Fruit fly (Drosophila melanogaster): Measurements from ENCODE around the gene E23.
"Not testable (repeated sequence)": the region's sequence is repeated elsewhere in the genome, so short reads cannot be mapped to it uniquely, and the experiment has no call there.

The E23 gene

DNA sequence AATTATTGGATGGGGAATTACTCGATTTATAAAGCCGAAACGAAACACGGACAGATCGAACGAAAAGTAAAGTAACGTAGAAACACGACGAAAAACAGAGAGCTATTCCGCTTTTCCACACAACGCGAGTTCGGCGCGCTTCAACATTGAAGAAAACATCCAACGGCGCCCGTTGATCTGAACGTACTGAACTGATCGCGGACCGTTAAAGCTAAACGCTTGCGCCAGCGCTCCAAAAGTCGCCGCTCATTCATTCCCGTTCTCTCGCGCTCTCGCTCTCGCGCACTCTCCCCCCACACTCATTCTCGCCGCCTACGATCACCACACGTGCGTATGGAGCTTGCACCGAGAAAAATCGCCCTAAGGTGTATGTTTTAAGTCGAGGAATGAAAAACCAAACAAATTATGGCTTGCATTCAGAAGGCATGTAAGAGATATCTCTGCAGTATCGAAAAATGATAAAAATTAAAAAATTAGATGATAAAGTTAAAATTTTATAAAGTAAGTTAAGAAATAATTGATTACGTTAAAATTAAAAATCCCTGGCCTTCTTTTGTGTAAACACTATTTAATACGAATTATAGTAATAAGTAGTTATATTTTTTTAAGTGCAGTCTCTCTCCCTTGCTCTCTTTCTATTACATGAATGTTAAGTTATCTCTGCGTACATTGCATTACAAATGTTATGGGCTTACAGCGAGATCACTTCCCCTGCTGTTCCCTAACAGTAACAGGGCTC is at the start of gene E23:
E23 (minus strand) TSS at position 188 of the 739 bp plus-strand sequence.
- TF ChIP-seq noc (tag; optimal IDR thresholded peaks at IDR 0.05): peak; percentile 97

DNA sequence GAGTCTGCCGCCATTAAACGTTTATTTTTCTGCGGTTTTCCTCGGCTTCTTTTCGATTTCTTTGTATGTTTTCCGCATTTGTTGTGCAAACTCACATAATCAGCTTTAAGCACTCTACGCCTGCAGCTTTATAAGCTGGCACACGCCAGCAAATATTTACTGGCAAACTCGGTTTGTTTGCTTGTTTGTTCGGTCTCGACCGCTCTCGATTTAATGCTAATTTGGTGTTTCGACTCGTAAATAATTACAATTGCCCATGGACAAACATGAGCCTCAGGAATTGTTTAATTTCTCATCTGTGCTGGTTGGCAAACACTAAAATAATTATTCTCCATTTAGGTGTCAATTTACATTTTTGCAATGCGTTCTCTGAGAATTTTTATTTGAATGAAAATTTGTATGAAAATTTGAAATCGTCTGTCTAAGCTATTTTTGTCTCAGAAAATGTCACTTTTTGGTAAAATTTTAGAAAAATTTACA is 43.0 kb upstream of the E23 start, which contains the start of gene CG34175:
CG34175 (plus strand) TSS at position 430 of the 480 bp plus-strand sequence.
- TF ChIP-seq noc (tag; optimal IDR thresholded peaks at IDR 0.05): no peak

DNA sequence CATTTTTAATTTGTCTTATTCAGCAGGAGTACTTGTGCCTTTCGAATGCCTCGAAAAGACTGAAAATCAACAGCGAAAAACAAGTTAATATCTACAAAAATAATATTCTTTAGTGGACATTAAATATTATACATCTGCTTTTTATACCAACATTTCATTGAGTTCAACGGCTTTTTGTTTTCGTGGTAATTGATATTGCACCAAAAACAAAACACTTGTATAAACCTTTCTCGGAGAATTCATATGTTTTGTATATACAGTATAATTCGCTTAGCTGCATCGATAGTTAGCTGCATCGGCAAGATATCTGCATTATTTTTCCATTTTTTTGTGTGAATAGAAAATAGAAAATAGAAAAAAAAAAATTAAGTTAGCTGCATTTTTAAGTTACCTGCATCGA is 33.8 kb upstream of the E23 start, which contains the start of gene CG42460:
CG42460 (minus strand) TSS at position 101 of the 400 bp plus-strand sequence.
- TF ChIP-seq noc (tag; optimal IDR thresholded peaks at IDR 0.05): not testable (repeated sequence)

DNA sequence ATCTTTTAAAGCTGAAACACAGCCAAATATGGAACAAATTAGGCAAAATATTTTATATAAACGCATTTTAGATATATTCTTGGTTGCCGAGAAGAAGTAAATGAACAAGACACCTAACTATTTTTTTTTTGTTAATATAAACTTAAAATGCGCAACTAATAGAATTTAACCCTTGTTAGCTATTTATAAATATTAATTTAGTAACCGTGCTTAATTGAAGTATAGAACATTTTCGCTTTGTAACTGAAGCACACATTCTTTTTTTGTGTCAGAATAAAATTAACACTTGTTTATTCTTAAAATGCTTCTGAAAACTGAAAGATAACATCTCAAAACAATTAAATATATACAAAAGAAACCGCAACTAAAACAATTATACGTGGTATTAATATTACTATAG is 33.0 kb upstream of the E23 start, which contains the start of gene Sfp23F:
Sfp23F (minus strand) TSS at position 101 of the 400 bp plus-strand sequence.
- TF ChIP-seq noc (tag; optimal IDR thresholded peaks at IDR 0.05): no peak

DNA sequence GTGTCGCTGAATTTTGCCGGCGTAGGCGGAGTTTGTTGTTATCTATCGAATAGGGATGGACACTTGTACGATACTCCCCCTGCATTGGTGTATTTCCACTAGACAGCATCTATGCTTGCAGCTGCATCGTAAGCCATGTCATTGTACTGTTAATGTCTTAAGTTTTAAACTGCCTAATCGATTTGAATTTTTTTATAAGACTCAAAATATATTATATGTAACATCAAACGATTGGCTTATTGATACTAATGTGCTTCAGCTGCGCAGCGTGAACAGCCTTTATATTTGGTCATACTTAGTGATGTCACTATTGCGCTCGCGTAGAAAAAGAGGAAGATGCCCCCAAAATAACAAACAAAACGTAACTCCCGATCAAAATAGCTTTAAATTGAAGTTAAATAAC is 22.1 kb upstream of the E23 start, which contains the start of the genes CG9662 and Ptpa:
CG9662 (minus strand) TSS at position 54 of the 403 bp plus-strand sequence.
Ptpa (plus strand) TSS at position 319 of the 403 bp plus-strand sequence.
- TF ChIP-seq noc (tag; optimal IDR thresholded peaks at IDR 0.05): no peak

DNA sequence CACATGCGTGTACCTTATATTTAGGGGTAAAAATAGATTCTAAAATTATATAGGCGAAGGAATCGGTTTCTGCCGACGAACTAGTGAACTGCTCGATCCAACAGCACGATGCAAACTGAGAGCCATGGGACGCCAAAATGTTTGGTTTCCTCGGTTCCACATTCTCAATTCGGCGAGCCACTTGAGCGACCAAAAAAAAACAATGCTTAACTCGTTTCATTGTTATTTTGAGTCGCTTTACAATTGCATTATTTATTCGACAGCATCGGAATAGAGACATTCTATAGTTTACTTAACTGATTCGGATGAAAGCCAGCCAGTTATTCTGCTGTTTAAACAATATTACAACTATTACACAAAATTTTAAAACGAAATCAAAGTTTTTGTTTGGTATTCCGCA is 21.0 kb upstream of the E23 start, which contains the start of gene CG15412:
CG15412 (minus strand) TSS at position 101 of the 400 bp plus-strand sequence.
- TF ChIP-seq noc (tag; optimal IDR thresholded peaks at IDR 0.05): no peak

DNA sequence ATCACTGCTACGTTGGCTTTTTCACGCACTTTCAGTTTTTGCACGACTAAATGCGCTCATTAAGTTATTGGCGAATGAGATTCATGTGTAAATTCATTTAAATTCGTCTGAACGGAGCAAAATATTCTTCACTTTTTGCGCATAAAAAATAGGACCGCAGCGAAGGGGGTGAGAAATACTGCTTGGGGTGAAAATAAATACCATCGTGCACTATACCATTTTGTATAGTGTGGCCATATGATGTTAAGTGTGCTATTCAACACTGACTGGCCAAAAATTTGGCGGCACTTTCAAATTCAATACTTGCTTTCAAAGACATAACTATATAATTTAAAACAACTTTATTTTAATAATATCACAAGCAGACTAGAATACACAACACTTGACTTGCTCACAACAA is 18.6 kb upstream of the E23 start, which contains the start of gene GramD1B:
GramD1B (minus strand) TSS at position 131 of the 400 bp plus-strand sequence.
- TF ChIP-seq noc (tag; optimal IDR thresholded peaks at IDR 0.05): peak; percentile 12

DNA sequence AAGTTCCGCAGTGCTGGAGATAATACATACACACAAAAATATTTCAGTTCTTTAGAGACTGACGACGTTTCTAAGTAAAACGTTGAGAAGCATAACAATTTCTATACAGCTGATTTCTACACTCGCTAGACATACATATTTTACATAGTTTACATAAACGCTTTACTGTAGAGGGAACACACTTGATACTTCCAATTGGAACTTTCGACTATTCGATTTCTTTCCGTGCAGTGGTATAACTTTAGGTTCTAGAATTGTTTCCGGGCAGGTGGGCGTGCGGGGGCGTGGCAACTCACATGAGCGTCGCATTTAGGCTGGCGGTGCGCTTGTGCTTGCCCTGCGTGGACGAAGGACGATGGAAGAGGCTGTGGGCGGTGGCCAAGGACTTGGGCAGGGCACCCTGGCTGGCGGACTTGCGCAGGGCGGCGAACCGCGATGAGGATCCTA is 17.9 kb upstream of the E23 start:
- no peak for TF ChIP-seq noc (tag; optimal IDR thresholded peaks at IDR 0.05)

DNA sequence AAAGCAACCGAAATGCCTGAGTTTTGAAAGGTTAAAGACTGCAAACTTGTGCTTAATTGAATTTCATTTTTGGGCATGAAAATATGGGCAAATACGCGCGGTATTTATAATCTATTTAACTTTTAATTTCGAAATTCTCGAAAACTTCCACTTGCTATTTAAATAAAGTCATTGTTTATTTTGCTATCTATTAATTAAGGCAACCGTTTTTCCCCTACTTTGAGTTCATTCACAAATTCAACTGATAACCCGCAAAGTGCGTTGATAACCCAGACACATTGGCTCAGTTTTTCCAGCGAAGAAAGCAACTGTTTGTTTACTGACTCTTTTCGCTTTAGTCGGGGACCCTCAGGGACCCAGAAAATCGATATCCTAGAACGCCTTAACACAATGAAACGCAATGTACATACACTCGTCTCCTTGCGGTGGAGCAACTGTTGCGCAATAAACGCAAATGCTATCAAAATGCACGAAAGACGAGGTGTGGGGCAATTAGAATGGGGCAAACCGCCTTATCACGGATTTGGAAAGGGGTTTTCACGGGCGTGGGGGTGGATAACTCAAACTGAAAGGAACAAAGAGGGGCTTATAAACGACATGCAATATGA is 17.3 kb upstream of the E23 start:
- TF ChIP-seq noc (tag; optimal IDR thresholded peaks at IDR 0.05): no peak

DNA sequence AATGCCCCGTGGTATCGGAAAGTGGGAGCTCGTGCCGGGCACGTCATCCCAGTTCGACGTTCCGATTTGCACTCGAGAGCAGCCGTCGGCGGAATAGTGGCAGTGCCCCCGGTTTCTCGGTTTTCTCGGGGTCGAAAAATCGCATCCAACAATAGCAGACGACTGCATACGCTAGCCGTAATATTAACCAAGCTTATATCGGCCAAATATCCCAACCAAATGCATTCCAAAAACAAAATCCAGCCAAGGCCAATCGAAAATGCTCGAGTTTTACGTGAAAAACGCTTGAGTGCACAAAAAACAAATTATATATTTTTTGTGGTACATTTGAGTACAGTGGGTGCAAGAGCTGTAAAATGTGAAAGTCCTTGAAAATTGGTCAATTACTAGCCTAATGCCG is 16.7 kb upstream of the E23 start:
- TF ChIP-seq noc (tag; optimal IDR thresholded peaks at IDR 0.05): no peak

DNA sequence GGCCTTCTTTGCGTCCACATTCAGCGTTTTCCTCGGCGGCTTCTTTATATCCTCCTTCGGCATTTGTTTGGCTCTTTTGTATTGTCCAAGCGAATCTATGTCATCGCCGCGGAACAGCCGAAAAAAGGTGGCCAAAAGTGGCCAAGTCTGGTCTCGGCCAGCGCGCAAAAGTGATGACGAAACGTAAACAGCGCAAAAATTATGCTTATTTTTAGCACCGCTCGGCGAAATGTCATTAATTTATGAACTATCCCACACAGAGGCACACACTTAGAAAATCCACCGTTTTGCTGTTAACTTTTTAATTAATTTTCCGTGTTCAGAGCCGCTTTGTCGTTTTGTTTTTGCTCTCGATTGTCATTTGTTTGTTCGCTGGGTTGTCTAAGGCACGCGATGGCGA is 16.3 kb upstream of the E23 start:
- no peak for TF ChIP-seq noc (tag; optimal IDR thresholded peaks at IDR 0.05)

DNA sequence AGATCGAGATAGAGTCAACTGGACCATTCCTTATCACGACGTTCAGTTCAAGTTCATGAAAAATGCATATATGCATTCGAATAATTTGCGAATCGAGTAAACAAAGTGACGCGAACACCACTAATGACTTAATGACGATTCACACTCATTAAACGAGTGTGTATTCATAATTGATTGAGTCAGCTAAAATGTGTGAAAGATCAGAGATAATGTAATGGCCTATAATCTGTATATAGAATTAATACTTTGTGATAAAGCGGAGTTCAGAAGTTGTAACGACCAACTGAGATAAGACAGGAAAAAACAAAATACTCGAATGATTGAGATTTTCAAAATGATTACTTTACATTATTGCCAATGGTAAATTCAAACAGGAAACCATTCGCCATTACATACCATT is 15.2 kb upstream of the E23 start:
- no peak for TF ChIP-seq noc (tag; optimal IDR thresholded peaks at IDR 0.05)

DNA sequence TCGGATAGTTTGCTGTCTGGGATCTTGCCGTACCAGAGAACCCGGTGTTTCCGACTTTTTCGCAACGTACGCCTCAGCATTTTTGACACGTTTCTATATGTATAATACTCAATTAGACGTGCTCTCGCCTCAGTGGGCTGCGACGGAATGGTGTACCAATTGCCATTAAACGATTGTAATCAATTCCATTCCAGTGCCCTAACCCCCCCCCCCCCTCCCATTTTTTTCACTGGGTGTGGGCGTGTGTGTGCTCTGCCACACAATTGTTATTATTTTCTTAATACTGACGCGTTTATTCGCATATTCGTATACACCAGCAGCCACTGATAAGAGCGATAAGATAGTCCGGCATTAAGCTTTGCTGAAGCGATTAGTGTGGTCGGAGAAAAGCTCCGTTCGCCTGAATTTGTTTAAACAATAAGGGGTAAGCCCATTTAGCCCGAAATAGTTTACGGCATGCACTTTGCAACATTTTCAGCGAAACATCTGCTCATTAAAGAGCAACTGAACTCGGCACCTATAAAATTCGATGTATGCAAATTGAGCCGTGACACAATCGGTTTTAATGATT is 14.5 kb upstream of the E23 start:
- peak; percentile 66 for TF ChIP-seq noc (tag; optimal IDR thresholded peaks at IDR 0.05)

DNA sequence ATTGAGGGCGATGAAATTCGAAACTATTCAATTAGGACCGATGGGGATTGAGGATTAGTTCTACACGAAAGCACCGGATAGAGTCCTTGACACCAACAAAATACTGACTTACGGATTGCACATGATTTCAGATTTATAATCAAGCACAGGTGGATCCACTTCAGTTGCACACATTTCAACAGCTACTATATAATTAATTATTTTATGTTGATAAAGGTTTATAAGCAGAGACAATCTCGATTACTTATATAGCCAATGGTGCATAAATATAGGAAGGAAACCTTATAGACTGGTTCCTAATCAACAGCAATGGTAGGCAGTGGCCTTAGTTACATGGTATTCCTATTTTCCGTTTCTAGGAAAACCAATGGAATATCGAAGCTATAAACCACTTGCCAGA is 13.8 kb upstream of the E23 start:
- no peak for TF ChIP-seq noc (tag; optimal IDR thresholded peaks at IDR 0.05)

DNA sequence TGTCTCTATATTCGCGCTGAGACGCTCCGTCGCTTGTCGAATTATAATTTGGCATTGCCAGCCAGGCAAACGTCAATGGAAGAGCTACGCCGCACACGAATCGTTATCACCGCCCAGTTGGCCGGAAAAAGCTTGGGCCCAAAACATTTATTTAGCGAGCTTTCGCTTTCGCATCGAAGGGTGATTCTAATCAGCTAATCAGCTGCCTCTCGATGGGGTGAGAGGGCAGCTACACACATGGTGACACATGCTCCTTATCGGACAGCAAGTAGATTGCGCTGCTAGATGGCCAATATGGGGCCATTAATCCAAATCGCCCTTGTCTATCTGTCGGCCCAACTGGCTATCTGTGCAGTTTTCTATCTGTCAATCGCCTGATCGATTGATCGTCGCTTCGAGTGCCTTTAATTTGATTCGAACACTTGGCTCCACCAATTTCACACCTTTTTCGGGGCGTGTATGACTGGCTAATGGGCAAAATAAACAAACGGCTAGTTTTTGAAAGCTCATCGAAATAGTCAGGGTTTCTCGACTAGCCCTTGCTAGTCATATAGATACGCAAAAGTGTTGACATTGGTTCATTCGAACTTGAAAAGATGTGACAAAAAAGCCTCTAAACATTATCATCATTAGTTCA is 11.5 kb upstream of the E23 start:
- TF ChIP-seq noc (tag; optimal IDR thresholded peaks at IDR 0.05): peak; percentile 84

DNA sequence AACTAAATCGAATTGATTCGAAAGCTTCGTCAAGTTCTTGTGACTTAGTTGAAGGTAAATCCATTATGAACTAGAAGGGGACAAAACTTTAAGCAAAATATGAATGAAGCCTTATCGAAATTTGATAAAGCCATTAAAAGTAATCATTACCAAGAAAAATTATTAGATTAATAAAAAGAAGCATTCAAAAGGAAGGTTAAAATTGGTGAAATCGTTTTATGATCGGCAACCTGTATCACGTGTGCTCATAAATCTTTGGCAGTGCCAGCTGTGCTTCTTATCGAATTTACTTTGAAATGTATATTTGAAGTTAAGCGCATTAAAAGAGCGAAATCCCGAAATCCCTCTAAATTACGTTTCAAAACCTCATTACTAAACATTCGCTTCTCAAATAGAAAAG is 7.2 kb upstream of the E23 start:
- TF ChIP-seq noc (tag; optimal IDR thresholded peaks at IDR 0.05): no peak

Measured in whole organism, larva.